Fruit fly (Drosophila melanogaster) whole organism, embryonic: Measurements from ENCODE around the gene Obp99c.

Experiments used
- Aef1 ChIP-seq: fragments of 200-800 bp; sonication (Bioruptor generic); IDR thresholded peaks from 3 replicates; pipeline ENCODE4 v1.3.6; 2022; ENCODE audit warnings: missing biosample characterization, missing genetic modification characterization
- CG11398 ChIP-seq: fragments of 200-800 bp; sonication (Bioruptor generic); optimal IDR thresholded peaks from 2 replicates; lab custom pipeline; 2016; ENCODE audit warnings: missing biosample characterization, missing genetic modification characterization
- CG11504 ChIP-seq: fragments of 200-800 bp; sonication (Bioruptor generic); optimal IDR thresholded peaks from 3 replicates; lab custom pipeline; 2019; ENCODE audit warnings: missing biosample characterization, mild to moderate bottlenecking, missing genetic modification characterization, moderate library complexity
- CG11560 ChIP-seq: fragments of 200-800 bp; sonication (Bioruptor generic); IDR thresholded peaks from 3 replicates; pipeline ENCODE4 v1.3.6; 2022; ENCODE audit warnings: missing biosample characterization, missing genetic modification characterization
- CG12391 ChIP-seq: fragments of 200-800 bp; sonication (Bioruptor generic); optimal IDR thresholded peaks from 3 replicates; lab custom pipeline; 2018; ENCODE audit warnings: missing biosample characterization, mild to moderate bottlenecking, missing genetic modification characterization, moderate library complexity
- CG12659 ChIP-seq: fragments of 200-800 bp; sonication (Bioruptor generic); optimal IDR thresholded peaks from 3 replicates; lab custom pipeline; 2017; ENCODE audit warnings: mild to moderate bottlenecking, missing biosample characterization, missing genetic modification reagents, missing genetic modification characterization
- CG13424 ChIP-seq: fragments of 200-800 bp; sonication (Bioruptor generic); optimal IDR thresholded peaks from 2 replicates; lab custom pipeline; 2019; ENCODE audit warnings: missing biosample characterization, mild to moderate bottlenecking, missing genetic modification characterization, moderate library complexity
- CG14050 ChIP-seq: fragments of 200-800 bp; sonication (Bioruptor generic); IDR thresholded peaks from 3 replicates; pipeline ENCODE4 v1.3.6; 2022; ENCODE audit warnings: missing biosample characterization, missing genetic modification characterization
- CG15269 ChIP-seq: fragments of 200-800 bp; sonication (Bioruptor generic); optimal IDR thresholded peaks from 2 replicates; lab custom pipeline; 2018; ENCODE audit warnings: missing biosample characterization, mild to moderate bottlenecking, missing genetic modification characterization, moderate library complexity
- CG16779 ChIP-seq: fragments of 200-800 bp; sonication (Bioruptor generic); IDR thresholded peaks from 2 replicates; pipeline ENCODE4 v1.3.6; 2022; ENCODE audit warnings: missing biosample characterization, missing genetic modification characterization
- CG17359 ChIP-seq: fragments of 200-800 bp; sonication (Bioruptor generic); optimal IDR thresholded peaks from 3 replicates; lab custom pipeline; 2018; ENCODE audit warnings: missing biosample characterization, mild to moderate bottlenecking, missing genetic modification characterization, moderate library complexity
- CG17802 ChIP-seq: fragments of 200-800 bp; sonication (Bioruptor generic); optimal IDR thresholded peaks from 2 replicates; lab custom pipeline; 2018; ENCODE audit warnings: missing biosample characterization, mild to moderate bottlenecking, missing genetic modification characterization, moderate library complexity
- CG18476 ChIP-seq: fragments of 200-800 bp; sonication (Bioruptor generic); optimal IDR thresholded peaks from 2 replicates; lab custom pipeline; 2016; ENCODE audit warnings: missing biosample characterization, mild to moderate bottlenecking, missing genetic modification characterization
- CG32532 ChIP-seq: fragments of 200-800 bp; sonication (Bioruptor generic); IDR thresholded peaks from 2 replicates; pipeline ENCODE4 v1.3.6; 2022; ENCODE audit warnings: missing biosample characterization, missing genetic modification characterization
- CG4360 ChIP-seq: fragments of 200-800 bp; sonication (Bioruptor generic); IDR thresholded peaks from 2 replicates; pipeline ENCODE4 v1.3.6; 2022; ENCODE audit warnings: missing biosample characterization, missing genetic modification characterization
- CG4617 ChIP-seq: fragments of 200-800 bp; sonication (Bioruptor generic); optimal IDR thresholded peaks from 3 replicates; lab custom pipeline; 2016; ENCODE audit warnings: missing biosample characterization, missing genetic modification characterization, borderline replicate concordance
- CG4820 ChIP-seq: fragments of 200-800 bp; sonication (Bioruptor generic); optimal IDR thresholded peaks from 3 replicates; lab custom pipeline; 2016; ENCODE audit warnings: missing biosample characterization, missing genetic modification characterization
- CG7556 ChIP-seq: fragments of 200-800 bp; sonication (Bioruptor generic); optimal IDR thresholded peaks from 2 replicates; lab custom pipeline; 2017; ENCODE audit warnings: missing biosample characterization, mild to moderate bottlenecking, missing genetic modification characterization
- CG7745 ChIP-seq: fragments of 200-800 bp; sonication (Bioruptor generic); optimal IDR thresholded peaks from 2 replicates; lab custom pipeline; 2018; ENCODE audit warnings: missing biosample characterization, mild to moderate bottlenecking, missing genetic modification characterization, moderate library complexity
- CkIIα-i1 ChIP-seq: fragments of 200-800 bp; sonication (Bioruptor generic); IDR thresholded peaks from 2 replicates; pipeline ENCODE4 v1.3.6; 2022; ENCODE audit warnings: missing biosample characterization, missing genetic modification characterization
- CrebB ChIP-seq: fragments of 200-800 bp; sonication (Bioruptor generic); optimal IDR thresholded peaks from 3 replicates; lab custom pipeline; 2018; ENCODE audit warnings: missing biosample characterization, mild to moderate bottlenecking, missing genetic modification characterization
- Deaf1 ChIP-seq: fragments of 200-800 bp; optimal IDR thresholded peaks from 3 replicates; lab custom pipeline; 2019; ENCODE audit warnings: missing biosample characterization, mild to moderate bottlenecking, missing genetic modification characterization, moderate library complexity
- Ets65A ChIP-seq: fragments of 200-800 bp; sonication (Bioruptor generic); peaks from one replicate; lab custom pipeline; 2016; ENCODE audit warnings: missing biosample characterization, missing genetic modification characterization
- GATAe ChIP-seq: fragments of 200-800 bp; sonication (Bioruptor generic); conservative IDR thresholded peaks from 2 replicates; pipeline ENCODE4 v1.3.6; 2022; ENCODE audit warnings: missing biosample characterization, missing genetic modification characterization
- Hey ChIP-seq: fragments of 200-800 bp; sonication (Bioruptor generic); optimal IDR thresholded peaks from 3 replicates; lab custom pipeline; 2018; ENCODE audit warnings: missing biosample characterization, mild to moderate bottlenecking, missing genetic modification characterization
- MESR4 ChIP-seq: fragments of 200-800 bp; sonication (Bioruptor generic); optimal IDR thresholded peaks from 2 replicates; lab custom pipeline; 2018; ENCODE audit warnings: missing biosample characterization, mild to moderate bottlenecking, missing genetic modification characterization, moderate library complexity
- MTF-1 ChIP-seq: fragments of 200-800 bp; sonication (Bioruptor generic); optimal IDR thresholded peaks from 2 replicates; lab custom pipeline; 2018; ENCODE audit warnings: missing biosample characterization, mild to moderate bottlenecking, missing genetic modification characterization, borderline replicate concordance
- Max ChIP-seq: fragments of 200-800 bp; sonication (Bioruptor generic); optimal IDR thresholded peaks from 2 replicates; lab custom pipeline; 2016; ENCODE audit warnings: missing biosample characterization, mild to moderate bottlenecking, missing genetic modification characterization
- Med ChIP-seq: fragments of 200-800 bp; sonication (Bioruptor generic); peaks from one replicate; lab custom pipeline; 2016; ENCODE audit warnings: missing biosample characterization, missing genetic modification characterization, mild to moderate bottlenecking, inconsistent platforms, moderate library complexity
- Sox102F ChIP-seq: fragments of 200-800 bp; sonication (Bioruptor generic); optimal IDR thresholded peaks from 2 replicates; lab custom pipeline; 2018; ENCODE audit warnings: missing biosample characterization, mild to moderate bottlenecking, missing genetic modification characterization, moderate library complexity
- Tbp ChIP-seq: fragments of >200 bp; optimal IDR thresholded peaks from 2 replicates; lab custom pipeline; 2018; ENCODE audit warnings: missing biosample characterization, missing genetic modification characterization
- Trl ChIP-seq, 3 experiments: fragments of >200 bp in 2 of 3; fragments of 200-800 bp in 1 of 3; sonication (Bioruptor generic) in 1 of 3; optimal IDR thresholded peaks; 2 replicates in 1 of 3; 3 replicates in 2 of 3; lab custom pipeline; 2016 to 2017; ENCODE audit warnings: missing biosample characterization in 1 of 3, missing genetic modification characterization in 1 of 3
- bowl ChIP-seq: fragments of 200-800 bp; sonication (Bioruptor generic); IDR thresholded peaks from 2 replicates; pipeline ENCODE4 v1.3.6; 2022; ENCODE audit warnings: missing biosample characterization, missing genetic modification characterization
- br ChIP-seq: fragments of >200 bp; optimal IDR thresholded peaks from 2 replicates; lab custom pipeline; 2017
- cwo ChIP-seq: fragments of 200-800 bp; sonication (Bioruptor generic); optimal IDR thresholded peaks from 3 replicates; lab custom pipeline; 2017; ENCODE audit warnings: missing biosample characterization, missing genetic modification characterization, mild to moderate bottlenecking, moderate library complexity, missing genetic modification reagents
- ems ChIP-seq: fragments of 200-800 bp; sonication (Bioruptor generic); optimal IDR thresholded peaks from 3 replicates; lab custom pipeline; 2016; ENCODE audit warnings: missing biosample characterization, missing genetic modification characterization
- ftz-f1 ChIP-seq: fragments of 200-800 bp; sonication (Bioruptor generic); optimal IDR thresholded peaks from 2 replicates; lab custom pipeline; 2016; ENCODE audit warnings: missing biosample characterization, missing genetic modification characterization
- inv ChIP-seq: fragments of 200-800 bp; sonication (Bioruptor generic); IDR thresholded peaks from 2 replicates; pipeline ENCODE4 v1.3.6; 2022; ENCODE audit warnings: missing biosample characterization, missing genetic modification characterization; ENCODE audit not compliant: partially characterized antibody
- mirr ChIP-seq: fragments of 200-800 bp; sonication (Bioruptor generic); optimal IDR thresholded peaks from 3 replicates; lab custom pipeline; 2018; ENCODE audit warnings: missing biosample characterization, mild to moderate bottlenecking, missing genetic modification characterization
- oc ChIP-seq: fragments of 200-800 bp; sonication (Bioruptor generic); optimal IDR thresholded peaks from 2 replicates; lab custom pipeline; 2018; ENCODE audit warnings: missing biosample characterization, mild to moderate bottlenecking, missing genetic modification characterization, moderate library complexity
- sc ChIP-seq, 3 experiments: fragments of >200 bp in 2 of 3; fragments of 200-800 bp in 1 of 3; sonication (Bioruptor generic) in 1 of 3; optimal IDR thresholded peaks; 2 replicates in 2 of 3; 3 replicates in 1 of 3; lab custom pipeline; 2017; ENCODE audit warnings: mild to moderate bottlenecking in 1 of 3, missing biosample characterization in 1 of 3, missing genetic modification characterization in 1 of 3, missing genetic modification reagents in 1 of 3
- shn ChIP-seq: fragments of 200-800 bp; sonication (Bioruptor generic); optimal IDR thresholded peaks from 3 replicates; lab custom pipeline; 2016; ENCODE audit warnings: missing biosample characterization, missing genetic modification characterization
- slou ChIP-seq: fragments of 200-800 bp; sonication (Bioruptor generic); optimal IDR thresholded peaks from 3 replicates; lab custom pipeline; 2016; ENCODE audit warnings: missing biosample characterization, missing genetic modification characterization
- tio ChIP-seq: fragments of 200-800 bp; sonication (Bioruptor generic); optimal IDR thresholded peaks from 2 replicates; lab custom pipeline; 2017; ENCODE audit warnings: missing biosample characterization, missing genetic modification characterization, inconsistent platforms
- twi ChIP-seq: fragments of 200-800 bp; optimal IDR thresholded peaks from 2 replicates; lab custom pipeline; 2019; ENCODE audit warnings: missing biosample characterization, mild to moderate bottlenecking, missing genetic modification characterization, moderate library complexity
- vvl ChIP-seq: fragments of 200-800 bp; sonication (Bioruptor generic); IDR thresholded peaks from 2 replicates; pipeline ENCODE4 v1.3.6; 2022; ENCODE audit warnings: missing biosample characterization, missing genetic modification characterization
- zfh1 ChIP-seq: fragments of 200-800 bp; sonication (Bioruptor generic); IDR thresholded peaks from 3 replicates; pipeline ENCODE4 v1.3.6; 2022; ENCODE audit warnings: missing biosample characterization, missing genetic modification characterization

Obp99c gene

DNA sequence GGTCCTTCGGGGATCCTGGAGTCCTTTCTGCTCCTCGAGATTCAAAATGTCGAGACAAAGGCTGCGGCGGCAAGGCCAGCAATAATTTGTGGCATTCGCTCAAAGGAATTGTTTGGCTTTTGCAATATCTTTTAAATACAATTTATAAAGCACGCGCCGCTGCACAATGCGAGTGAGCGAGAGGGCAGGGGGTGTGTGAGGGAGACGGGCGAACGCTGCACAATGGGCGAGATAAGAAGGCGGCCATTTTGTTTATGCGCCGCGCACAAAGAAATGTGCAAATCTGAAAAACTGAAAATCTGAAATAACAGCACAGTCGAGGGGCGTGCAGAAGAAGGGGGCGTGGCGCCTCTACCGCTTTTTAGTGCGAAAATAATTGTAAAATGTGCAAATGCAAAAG is 19.2 kb upstream of the Obp99c start (continued):
- TF ChIP-seq CG32532 (GFP tag; lab: Robert Waterston, UW) (no peak), CG7745 (no peak), sc (optimal IDR thresholded peaks at IDR 0.05; lab: Kevin White, UChicago) (no peak), sc (GFP tag; optimal IDR thresholded peaks at IDR 0.05; lab: Kevin White, UChicago) (no peak), MTF-1 (no peak), twi (tag; lab: Kevin White, UChicago) (no peak)
- TF ChIP-seq, all 482 proteins: peak for 6

- TF ChIP-seq Hey (tag; lab: Kevin White, UChicago) (peak; percentile 72), CG4820 (GFP tag; lab: Kevin White, UChicago) (no peak), Aef1 (no peak), oc (tag; lab: Kevin White, UChicago) (peak; percentile 70), CG4360 (GFP tag; lab: Robert Waterston, UW) (peak; percentile 55; the same call in 1 of the 2 replicates)
Observed at dm6 chr3R:29707258-29707657, 18.1 kb upstream of the Obp99c start.

DNA sequence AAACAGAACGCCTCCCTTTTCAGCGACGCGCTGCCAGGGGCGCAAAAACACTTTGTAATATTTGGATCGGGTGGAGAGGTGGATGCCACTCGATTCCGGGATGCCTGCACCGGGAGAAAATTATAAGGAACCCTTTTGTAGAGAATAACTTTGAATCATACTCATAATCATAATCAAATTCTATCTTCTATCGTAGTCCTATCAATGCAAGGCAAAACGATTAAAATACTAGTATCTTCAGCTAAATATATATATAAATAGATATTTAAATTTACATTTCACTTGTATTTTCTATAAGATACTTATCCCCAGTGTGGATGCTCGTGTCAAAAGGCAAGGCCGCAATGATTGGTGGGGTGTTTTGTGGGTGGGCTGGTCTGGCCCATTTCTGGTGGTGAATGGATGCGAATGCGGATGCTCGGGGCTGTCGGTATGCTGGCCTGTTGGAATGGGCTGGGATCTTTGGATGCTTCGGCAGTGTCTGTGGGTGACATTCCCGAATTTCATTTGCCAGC is 16.7 kb upstream of the Obp99c start:
- no peak for TF ChIP-seq cwo
- TF ChIP-seq ems (GFP tag; lab: Kevin White, UChicago) = no peak
- TF ChIP-seq CrebB = no peak
- TF ChIP-seq ftz-f1 (GFP tag; lab: Kevin White, UChicago) = no peak
- no peak for TF ChIP-seq CG4617 (GFP tag; lab: Kevin White, UChicago)
- no peak for TF ChIP-seq mirr
- peak; percentile 31 for TF ChIP-seq CG7556 (GFP tag; lab: Kevin White, UChicago)
- no peak for TF ChIP-seq br (lab: Kevin White, UChicago)
- TF ChIP-seq Trl (optimal IDR thresholded peaks at IDR 0.05; lab: Kevin White, UChicago) = no peak
- TF ChIP-seq Trl (GFP tag; optimal IDR thresholded peaks at IDR 0.05; lab: Kevin White, UChicago) = no peak
- TF ChIP-seq bowl (GFP tag; lab: Robert Waterston, UW) = no peak
- peak; percentile 30 for TF ChIP-seq Ets65A (GFP tag; lab: Kevin White, UChicago)
- TF ChIP-seq CG13424 (tag; lab: Kevin White, UChicago) = peak; percentile 30
- peak; percentile 18 for TF ChIP-seq CG12391 (tag; lab: Kevin White, UChicago)
- TF ChIP-seq CG18476 (GFP tag; lab: Kevin White, UChicago) = no peak
- no peak for TF ChIP-seq shn (GFP tag; lab: Kevin White, UChicago)
- TF ChIP-seq CG11398 (GFP tag; lab: Kevin White, UChicago) = no peak
- TF ChIP-seq Sox102F (GFP tag; lab: Kevin White, UChicago) = peak; percentile 44
- TF ChIP-seq CG11504 (tag; lab: Kevin White, UChicago) = peak; percentile 36
- no peak for TF ChIP-seq Tbp
- TF ChIP-seq Deaf1 (tag; lab: Kevin White, UChicago) = peak; percentile 22
- TF ChIP-seq Max = no peak
- no peak for TF ChIP-seq CG4360 (GFP tag; lab: Robert Waterston, UW)
- TF ChIP-seq zfh1 = no peak
- no peak for TF ChIP-seq CG12659
- TF ChIP-seq vvl = no peak
- TF ChIP-seq GATAe (GFP tag; lab: Robert Waterston, UW) = no peak
- no peak for TF ChIP-seq slou
- TF ChIP-seq MESR4 (GFP tag; lab: Kevin White, UChicago) = no peak
- no peak for TF ChIP-seq CG14050 (GFP tag; lab: Robert Waterston, UW)
- TF ChIP-seq CkIIα-i1 (GFP tag; lab: Robert Waterston, UW) = no peak
- no peak for TF ChIP-seq CG17802 (tag; lab: Kevin White, UChicago)
- TF ChIP-seq CG16779 (GFP tag; lab: Robert Waterston, UW) = no peak
- TF ChIP-seq CG15269 (tag; lab: Kevin White, UChicago) = peak; percentile 1
- TF ChIP-seq tio (GFP tag; lab: Kevin White, UChicago) = no peak
- TF ChIP-seq CG11560 = no peak
- TF ChIP-seq CG17359 = peak; percentile 5
- TF ChIP-seq Med (GFP tag; lab: Kevin White, UChicago) = no peak
- no peak for TF ChIP-seq inv
